Fruit fly (Drosophila melanogaster): ENCODE results near the gene yem.
A peak's percentile ranks its signal among the peaks of the same experiment; 100 is the strongest.

The yem gene

DNA sequence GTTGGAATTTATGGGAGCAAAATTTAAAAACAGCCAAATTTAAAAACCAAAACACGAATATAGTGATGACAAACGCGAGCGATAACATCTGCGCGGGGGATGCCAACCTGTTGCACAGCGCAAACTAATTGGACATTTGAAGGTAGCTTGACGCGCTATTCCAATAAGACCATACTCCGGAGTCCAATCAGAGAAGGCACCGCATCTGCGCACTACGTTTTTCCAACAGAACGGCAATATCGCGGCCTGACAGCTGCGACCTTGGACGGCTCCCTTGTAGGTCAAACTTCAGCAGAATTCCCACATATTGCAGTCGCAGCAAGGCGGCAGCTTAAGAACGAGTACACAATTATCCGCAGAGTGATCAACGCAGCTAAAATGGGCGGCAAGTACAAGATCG is 25.4 kb upstream of the yem start, which contains the start of the genes CG11882 and Pglym78 (continued):
- TF ChIP-seq Stat92E (GFP tag; optimal IDR thresholded peaks at IDR 0.05): no peak
- TF ChIP-seq CG12104 (GFP tag; optimal IDR thresholded peaks at IDR 0.05): no peak
- TF ChIP-seq prd (optimal IDR thresholded peaks at IDR 0.05): no peak
- TF ChIP-seq prd (GFP tag; IDR thresholded peaks at IDR 0.05): peak; percentile 33; the same call in 1 of the 3 replicates
- TF ChIP-seq rib (GFP tag; IDR thresholded peaks at IDR 0.05): peak; percentile 58
- TF ChIP-seq sd (tag; optimal IDR thresholded peaks at IDR 0.05): no peak
- TF ChIP-seq pita (GFP tag; optimal IDR thresholded peaks at IDR 0.05): no peak
- no peak for TF ChIP-seq bowl (GFP tag; IDR thresholded peaks at IDR 0.05)
- no peak for TF ChIP-seq yki (optimal IDR thresholded peaks at IDR 0.05)
- peak; percentile 73 for TF ChIP-seq CG4617 (GFP tag; optimal IDR thresholded peaks at IDR 0.05; ENCODE audit: borderline replicate concordance)
- TF ChIP-seq aop (GFP tag; IDR thresholded peaks at IDR 0.05): no peak
- peak; percentile 100 for TF ChIP-seq ewg (GFP tag; optimal IDR thresholded peaks at IDR 0.05)
- TF ChIP-seq CG8388 (GFP tag; optimal IDR thresholded peaks at IDR 0.05): no peak
- peak; percentile 28 for TF ChIP-seq phol (tag; optimal IDR thresholded peaks at IDR 0.05)
- no peak for TF ChIP-seq dmrt11E (tag; optimal IDR thresholded peaks at IDR 0.05)
- no peak for TF ChIP-seq CG3726 (GFP tag; IDR thresholded peaks at IDR 0.05)
- TF ChIP-seq Hr51 (GFP tag; optimal IDR thresholded peaks at IDR 0.05): peak; percentile 16 to 31
- peak; percentile 43 for TF ChIP-seq CG9876 (GFP tag; optimal IDR thresholded peaks at IDR 0.05)
- peak; percentile 57 for TF ChIP-seq CG12155 (GFP tag; optimal IDR thresholded peaks at IDR 0.05)
- TF ChIP-seq Ravus (GFP tag; IDR thresholded peaks at IDR 0.05): no peak
- TF ChIP-seq CG2875 (GFP tag; optimal IDR thresholded peaks at IDR 0.05): no peak
- TF ChIP-seq CG2120 (GFP tag; optimal IDR thresholded peaks at IDR 0.05): peak; percentile 72
- no peak for TF ChIP-seq croc (GFP tag; conservative IDR thresholded peaks at IDR 0.05)
- no peak for TF ChIP-seq lola (GFP tag; optimal IDR thresholded peaks at IDR 0.05)
- peak; percentile 21 for TF ChIP-seq CG34376 (GFP tag; optimal IDR thresholded peaks at IDR 0.05)
- TF ChIP-seq h (optimal IDR thresholded peaks at IDR 0.05): no peak
- TF ChIP-seq CG12219 (GFP tag; optimal IDR thresholded peaks at IDR 0.05): no peak
- TF ChIP-seq fd102C (GFP tag; optimal IDR thresholded peaks at IDR 0.05): no peak
- no peak for TF ChIP-seq CG8089 (GFP tag; optimal IDR thresholded peaks at IDR 0.05)
- TF ChIP-seq CG18619 (GFP tag; optimal IDR thresholded peaks at IDR 0.05): peak; percentile 1
- no peak for TF ChIP-seq btn (GFP tag; optimal IDR thresholded peaks at IDR 0.05)
- TF ChIP-seq hkb (optimal IDR thresholded peaks at IDR 0.05): no peak
- TF ChIP-seq hkb (GFP tag; IDR thresholded peaks at IDR 0.05): no peak; the same call in 1 of the 2 replicates
- TF ChIP-seq HmgD (GFP tag; optimal IDR thresholded peaks at IDR 0.05): peak; percentile 80
- no peak; the same call in 1 of the 2 replicates for TF ChIP-seq CG4360 (GFP tag; IDR thresholded peaks at IDR 0.05)
- TF ChIP-seq exex (tag; optimal IDR thresholded peaks at IDR 0.05): peak; percentile 60
- no peak for TF ChIP-seq CG6765 (GFP tag; optimal IDR thresholded peaks at IDR 0.05)
- no peak for TF ChIP-seq Sry-β (GFP tag; optimal IDR thresholded peaks at IDR 0.05)
- TF ChIP-seq amos (GFP tag; IDR thresholded peaks at IDR 0.05; ENCODE audit: partially characterized antibody): peak; percentile 58; the same call in 1 of the 2 replicates
- TF ChIP-seq ham (GFP tag; IDR thresholded peaks at IDR 0.05): no peak
- no peak for TF ChIP-seq Max (GFP tag; optimal IDR thresholded peaks at IDR 0.05)
- TF ChIP-seq lilli (GFP tag; optimal IDR thresholded peaks at IDR 0.05): peak; percentile 78
- TF ChIP-seq CG3847 (GFP tag; IDR thresholded peaks at IDR 0.05): peak; percentile 90
- peak; percentile 23; the same call in 1 of the 2 replicates for TF ChIP-seq CG14014 (GFP tag; IDR thresholded peaks at IDR 0.05)
- TF ChIP-seq salm (tag; optimal IDR thresholded peaks at IDR 0.05): peak; percentile 8
- no peak for TF ChIP-seq CG18476 (GFP tag; optimal IDR thresholded peaks at IDR 0.05)
- TF ChIP-seq CG4424 (GFP tag; optimal IDR thresholded peaks at IDR 0.05): peak; percentile 7
- TF ChIP-seq B-H2 (GFP tag; optimal IDR thresholded peaks at IDR 0.05): peak; percentile 50
- TF ChIP-seq CG10321 (GFP tag; IDR thresholded peaks at IDR 0.05): no peak
- TF ChIP-seq MESR4 (GFP tag; optimal IDR thresholded peaks at IDR 0.05): peak; percentile 88
- TF ChIP-seq CG2199 (GFP tag; IDR thresholded peaks at IDR 0.05): 0 out of 3 replicates have a peak, but pooled peaks have one; percentile 51
- TF ChIP-seq CG17385 (GFP tag; optimal IDR thresholded peaks at IDR 0.05): no peak

Measured in whole organism, embryonic.